Worm (Caenorhabditis elegans) whole organism, early embryonic: Measurements from ENCODE around the gene capg-2.

Source experiments
- B0310.2 ChIP-seq: sonication (generic microtip); optimal IDR thresholded peaks from 2 replicates; lab custom pipeline; 2016; ENCODE audit warnings: mild to moderate bottlenecking, missing genetic modification characterization, missing compliant biosample characterization
- F13C5.2 ChIP-seq: sonication (generic microtip); optimal IDR thresholded peaks from 2 replicates; lab custom pipeline; 2017; ENCODE audit warnings: mild to moderate bottlenecking, missing genetic modification characterization, inconsistent platforms, missing compliant biosample characterization
- aly-1 ChIP-seq: sonication (generic microtip); optimal IDR thresholded peaks from 2 replicates; lab custom pipeline; 2016; ENCODE audit warnings: missing genetic modification characterization, missing compliant biosample characterization
- ama-1 ChIP-seq: fragments of 150-350 bp; optimal IDR thresholded peaks from 2 replicates; lab custom pipeline; 2014
- ceh-13 ChIP-seq: fragments of 200-800 bp; sonication (Bioruptor generic); optimal IDR thresholded peaks from 2 replicates; lab custom pipeline; 2018; ENCODE audit warnings: mild to moderate bottlenecking, missing genetic modification characterization, missing compliant biosample characterization
- ceh-36 ChIP-seq: sonication (generic microtip); optimal IDR thresholded peaks from 2 replicates; lab custom pipeline; 2016; ENCODE audit warnings: missing genetic modification characterization, inconsistent platforms, missing compliant biosample characterization
- ets-7 ChIP-seq: sonication (generic microtip); optimal IDR thresholded peaks from 2 replicates; lab custom pipeline; 2016; ENCODE audit warnings: missing genotype, missing genetic modification characterization, missing compliant biosample characterization
- flt-1 ChIP-seq: fragments of 200-800 bp; sonication (Bioruptor generic); IDR thresholded peaks from 2 replicates; pipeline ENCODE4 v1.3.6; 2022; ENCODE audit warnings: missing genetic modification characterization, missing compliant biosample characterization
- hmbx-1 ChIP-seq: sonication (generic microtip); optimal IDR thresholded peaks from 2 replicates; lab custom pipeline; 2016; ENCODE audit warnings: mild to moderate bottlenecking, missing genetic modification characterization, missing compliant biosample characterization
- hmg-4 ChIP-seq: fragments of 200-800 bp; sonication (Bioruptor generic); optimal IDR thresholded peaks from 2 replicates; lab custom pipeline; 2018; ENCODE audit warnings: mild to moderate bottlenecking, missing genetic modification characterization, missing compliant biosample characterization
- hnd-1 ChIP-seq: sonication (generic microtip); optimal IDR thresholded peaks from 2 replicates; lab custom pipeline; 2016; ENCODE audit warnings: missing genetic modification characterization, missing compliant biosample characterization
- pes-1 ChIP-seq: fragments of 200-800 bp; sonication (Bioruptor generic); IDR thresholded peaks from 2 replicates; pipeline ENCODE4 v1.3.6; 2022; ENCODE audit warnings: missing genetic modification reagents, missing genetic modification characterization, missing compliant biosample characterization
- scrt-1 ChIP-seq: fragments of 200-800 bp; sonication (Bioruptor generic); IDR thresholded peaks from 2 replicates; pipeline ENCODE4 v1.3.6; 2022; ENCODE audit warnings: missing genetic modification characterization, missing compliant biosample characterization
- sea-1 ChIP-seq: fragments of 200-800 bp; sonication (Bioruptor generic); conservative IDR thresholded peaks from 2 replicates; pipeline ENCODE4 v1.3.6; 2022; ENCODE audit warnings: missing genetic modification characterization, missing compliant biosample characterization
- tbx-11 ChIP-seq: fragments of 200-800 bp; sonication (Bioruptor generic); IDR thresholded peaks from 2 replicates; pipeline ENCODE4 v1.3.6; 2022; ENCODE audit warnings: missing genetic modification characterization, missing compliant biosample characterization
- tbx-37 ChIP-seq: fragments of 200-800 bp; sonication (Bioruptor generic); conservative IDR thresholded peaks from 2 replicates; pipeline ENCODE4 v1.3.6; 2022; ENCODE audit warnings: missing genetic modification reagents, missing genetic modification characterization, missing compliant biosample characterization
- tra-4 ChIP-seq: sonication (generic microtip); optimal IDR thresholded peaks from 2 replicates; lab custom pipeline; 2017; ENCODE audit warnings: missing genetic modification characterization, missing compliant biosample characterization

capg-2 gene

DNA sequence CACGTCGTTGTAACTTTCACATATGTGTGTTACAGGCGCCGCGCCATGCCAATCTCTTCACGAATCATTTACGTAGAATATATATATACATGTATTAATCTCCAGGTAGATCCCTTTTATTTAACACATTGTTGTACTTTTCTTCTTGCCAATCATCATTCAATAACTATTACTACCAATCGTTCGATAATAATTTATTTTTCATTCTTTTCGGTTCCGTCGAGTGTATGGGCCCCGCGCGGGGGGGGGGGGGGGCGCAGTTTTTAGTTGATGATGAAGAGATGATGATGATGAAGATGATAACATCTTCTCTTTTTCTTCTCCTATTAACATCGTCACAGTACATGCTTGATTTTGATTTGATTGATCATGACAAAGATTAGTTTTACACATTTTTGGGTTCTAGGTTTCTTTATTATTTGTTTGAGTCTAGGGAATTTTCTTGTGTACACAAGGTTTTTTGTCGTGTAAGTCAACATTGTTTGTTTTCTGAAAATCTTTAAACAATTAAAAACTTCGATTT is 27.6 kb downstream of the capg-2 start:
- no peak for TF ChIP-seq tbx-11 (GFP tag; lab: Robert Waterston, UW)

DNA sequence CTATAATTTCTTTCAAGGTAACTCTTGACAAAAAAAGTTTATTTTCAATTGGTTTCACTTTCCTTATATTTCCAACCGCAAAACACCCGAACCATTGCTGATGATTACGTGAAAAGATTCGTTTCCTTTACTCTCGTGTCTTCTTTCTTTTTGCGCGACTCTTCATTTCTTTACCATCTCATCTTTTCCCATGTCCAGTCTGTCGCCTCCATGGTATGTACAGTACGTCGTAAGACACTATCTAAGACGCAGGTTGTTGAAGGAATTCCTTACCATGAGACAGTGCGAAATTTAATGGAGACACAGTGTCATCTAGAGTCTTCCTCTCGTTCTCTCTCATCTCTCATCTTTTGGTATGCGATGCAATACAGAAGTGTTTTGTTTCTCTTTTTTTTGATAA is 28.5 kb downstream of the capg-2 start:
- no peak for TF ChIP-seq ceh-13 (GFP tag; lab: Kevin White, UChicago)
- no peak for TF ChIP-seq aly-1 (tag; lab: Kevin White, UChicago)
- TF ChIP-seq scrt-1 (GFP tag; lab: Robert Waterston, UW) = no peak
- TF ChIP-seq F13C5.2 (tag; lab: Kevin White, UChicago) = no peak
- TF ChIP-seq hmbx-1 (tag; lab: Kevin White, UChicago) = no peak
- no peak for TF ChIP-seq sea-1 (GFP tag; lab: Robert Waterston, UW)
- TF ChIP-seq B0310.2 (tag; lab: Kevin White, UChicago) = no peak
- TF ChIP-seq ets-7 = no peak
- no peak for TF ChIP-seq ama-1
- TF ChIP-seq tra-4 (tag; lab: Kevin White, UChicago) = no peak
- TF ChIP-seq pes-1 (GFP tag; lab: Robert Waterston, UW) = no peak
- TF ChIP-seq tbx-37 (GFP tag; lab: Robert Waterston, UW) = no peak
- no peak for TF ChIP-seq tbx-11 (GFP tag; lab: Robert Waterston, UW)
- TF ChIP-seq hmg-4 (GFP tag; lab: Kevin White, UChicago) = no peak

DNA sequence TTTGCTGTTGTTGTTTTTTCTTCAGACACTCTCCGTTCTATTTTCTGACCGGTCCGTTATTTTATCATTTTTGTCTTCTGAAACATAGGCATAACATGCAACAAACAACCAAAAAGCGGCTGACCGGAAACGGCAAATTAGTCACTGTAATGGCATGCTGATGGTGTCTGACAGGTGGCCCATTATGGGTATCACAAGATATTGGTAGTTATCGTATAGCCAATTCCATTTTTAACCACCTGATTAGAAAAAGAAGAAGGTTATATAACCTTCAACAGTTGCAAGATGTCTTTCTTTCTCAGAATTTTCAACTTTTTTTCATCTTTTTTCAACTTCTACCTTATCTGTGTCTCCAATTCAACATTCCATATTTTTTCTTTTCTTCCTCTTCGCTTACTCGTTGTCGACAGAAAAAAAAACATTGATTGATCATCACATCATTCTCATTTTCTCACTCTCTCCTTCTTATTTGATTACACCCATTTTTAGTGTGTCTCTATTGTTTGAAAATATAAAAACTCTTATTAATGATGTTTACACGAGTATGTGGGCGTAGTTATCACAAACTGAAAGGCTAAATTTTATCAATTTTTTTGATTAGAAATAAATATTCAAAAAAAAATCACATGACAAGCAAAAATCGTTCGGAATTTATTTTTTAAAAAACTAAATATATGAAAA is 29.2 kb downstream of the capg-2 start:
- TF ChIP-seq hnd-1 (no peak), flt-1 (GFP tag; lab: Robert Waterston, UW) (no peak), ama-1 (no peak), tbx-11 (GFP tag; lab: Robert Waterston, UW) (no peak), ceh-36 (tag; lab: Kevin White, UChicago) (no peak), pes-1 (GFP tag; lab: Robert Waterston, UW) (no peak)

DNA sequence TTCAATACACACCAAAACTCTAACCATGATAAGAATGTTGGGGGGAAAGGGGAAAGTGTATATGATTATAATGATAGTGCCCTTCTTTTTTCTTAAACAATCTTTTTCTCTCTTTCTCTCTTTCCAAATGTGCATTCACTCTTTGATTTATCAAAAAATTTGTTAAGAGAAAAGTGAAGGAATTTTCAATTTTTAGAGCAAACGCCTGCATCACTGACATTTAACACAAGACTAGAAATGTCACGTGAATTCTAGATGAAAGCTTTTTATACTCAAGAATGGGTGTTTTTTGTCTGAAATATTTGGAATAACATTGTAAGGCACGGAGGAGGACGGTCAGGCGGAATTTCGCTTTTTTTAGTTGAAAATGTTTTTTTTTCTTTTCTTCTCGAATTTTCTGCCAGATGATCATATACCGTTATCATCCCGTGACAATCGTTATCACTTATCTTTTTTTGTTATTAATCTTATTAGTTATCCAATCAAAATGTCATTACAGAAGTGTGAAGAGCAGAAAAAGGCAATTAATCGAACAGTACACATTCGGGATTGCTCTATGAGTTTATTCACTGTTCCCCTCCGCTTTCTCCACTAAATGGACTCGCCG is 30.4 kb downstream of the capg-2 start, which contains the start of the genes frm-7 and F55C5.17:
Gene frm-7 (plus strand): TSS at position 500 of the 607 bp plus-strand sequence.
Gene F55C5.17 (plus strand): TSS at position 557 of the 607 bp plus-strand sequence.
- TF ChIP-seq hmbx-1 (tag; lab: Kevin White, UChicago) = no peak
- TF ChIP-seq B0310.2 (tag; lab: Kevin White, UChicago) = no peak
- no peak for TF ChIP-seq ceh-36 (tag; lab: Kevin White, UChicago)
- TF ChIP-seq pes-1 (GFP tag; lab: Robert Waterston, UW) = no peak
- TF ChIP-seq hmg-4 (GFP tag; lab: Kevin White, UChicago) = no peak
- no peak for TF ChIP-seq flt-1 (GFP tag; lab: Robert Waterston, UW)
- TF ChIP-seq ets-7 = no peak
- no peak for TF ChIP-seq F13C5.2 (tag; lab: Kevin White, UChicago)
- no peak for TF ChIP-seq hnd-1
- no peak for TF ChIP-seq aly-1 (tag; lab: Kevin White, UChicago)
- TF ChIP-seq tbx-37 (GFP tag; lab: Robert Waterston, UW) = no peak

DNA sequence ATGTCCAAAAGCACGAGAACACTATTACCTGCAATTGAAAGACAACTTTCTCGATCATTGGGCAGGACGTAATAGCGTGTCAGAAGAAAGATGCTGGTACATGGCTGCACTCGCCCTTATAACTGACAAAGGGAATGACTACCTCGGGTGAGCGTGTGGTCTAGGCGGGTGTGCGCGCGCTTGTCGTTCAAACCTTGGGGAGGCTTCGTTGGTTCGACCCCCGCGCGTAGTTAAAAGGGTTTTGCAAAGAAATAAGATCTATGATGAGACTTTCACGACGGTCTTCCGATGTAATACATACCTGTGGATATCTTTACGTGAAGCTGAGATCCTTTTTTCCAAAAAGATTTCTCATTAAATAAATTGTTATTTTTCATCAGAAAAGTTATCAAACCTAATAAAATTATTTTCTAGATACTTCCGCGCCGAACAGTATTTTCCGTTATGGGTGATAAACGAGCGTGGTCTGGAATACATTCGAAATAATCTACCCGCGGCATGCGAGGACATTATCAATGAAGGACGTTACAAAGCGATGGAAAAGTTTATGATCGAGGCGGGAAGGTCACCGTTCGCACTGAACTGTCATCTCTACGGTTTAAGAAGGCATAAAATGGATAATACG is 31.9 kb downstream of the capg-2 start:
- peak; percentile 100 for TF ChIP-seq tbx-11 (GFP tag; lab: Robert Waterston, UW)
- TF ChIP-seq tra-4 (tag; lab: Kevin White, UChicago) = peak; percentile 99
- peak; percentile 100 for TF ChIP-seq hmg-4 (GFP tag; lab: Kevin White, UChicago)
- TF ChIP-seq flt-1 (GFP tag; lab: Robert Waterston, UW) = peak; percentile 100
- peak; percentile 100 for TF ChIP-seq ceh-13 (GFP tag; lab: Kevin White, UChicago)
- peak; percentile 100 for TF ChIP-seq F13C5.2 (tag; lab: Kevin White, UChicago)
- TF ChIP-seq B0310.2 (tag; lab: Kevin White, UChicago) = peak; percentile 100
- TF ChIP-seq hmbx-1 (tag; lab: Kevin White, UChicago) = peak; percentile 96
- peak; percentile 100 for TF ChIP-seq aly-1 (tag; lab: Kevin White, UChicago)
- peak; percentile 99 for TF ChIP-seq pes-1 (GFP tag; lab: Robert Waterston, UW)
- TF ChIP-seq ama-1 = peak; percentile 87
- TF ChIP-seq ets-7 = peak; percentile 99
- TF ChIP-seq ceh-36 (tag; lab: Kevin White, UChicago) = peak; percentile 98
- peak; percentile 100 for TF ChIP-seq tbx-37 (GFP tag; lab: Robert Waterston, UW)
- peak; percentile 98 for TF ChIP-seq hnd-1
- peak; percentile 100 for TF ChIP-seq scrt-1 (GFP tag; lab: Robert Waterston, UW)
- peak; percentile 100 for TF ChIP-seq sea-1 (GFP tag; lab: Robert Waterston, UW)

DNA sequence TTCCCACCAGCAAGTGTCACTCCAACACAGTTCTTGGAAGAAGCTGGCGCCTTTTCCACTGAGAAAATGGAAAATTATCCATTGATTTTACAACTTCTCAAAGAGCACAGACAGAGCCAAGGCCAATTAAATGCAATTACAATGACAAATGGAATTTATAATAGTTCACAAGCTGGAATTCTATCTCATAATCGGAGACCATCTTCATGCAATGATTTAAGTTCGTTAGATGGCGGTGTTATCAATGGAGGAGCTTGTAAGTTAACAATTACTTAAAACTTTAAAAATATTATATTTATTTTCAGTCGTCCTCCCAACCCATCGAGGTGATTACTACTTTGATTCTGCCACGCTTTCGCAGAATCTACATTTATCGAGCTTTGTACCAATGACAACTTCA is 34.0 kb downstream of the capg-2 start:
- TF ChIP-seq B0310.2 (tag; lab: Kevin White, UChicago) (no peak), aly-1 (tag; lab: Kevin White, UChicago) (no peak), tbx-37 (GFP tag; lab: Robert Waterston, UW) (no peak), ceh-13 (GFP tag; lab: Kevin White, UChicago) (no peak), tra-4 (tag; lab: Kevin White, UChicago) (no peak), pes-1 (GFP tag; lab: Robert Waterston, UW) (no peak), hnd-1 (no peak), sea-1 (GFP tag; lab: Robert Waterston, UW) (no peak), flt-1 (GFP tag; lab: Robert Waterston, UW) (no peak), F13C5.2 (tag; lab: Kevin White, UChicago) (no peak), hmbx-1 (tag; lab: Kevin White, UChicago) (no peak), tbx-11 (GFP tag; lab: Robert Waterston, UW) (no peak), ets-7 (no peak)
